Worm (Caenorhabditis elegans) whole organism, L2 larva: ENCODE data around the gene C25G6.3.
A peak's percentile ranks its signal among the peaks of the same experiment; 100 is the strongest.

Experiments
- C34F6.9 ChIP-seq: fragments of 150-350 bp; optimal IDR thresholded peaks from 2 replicates; lab custom pipeline; 2014; ENCODE audit warnings: missing biosample characterization, missing genetic modification characterization
- F13H6.1 ChIP-seq: sonication (generic microtip); optimal IDR thresholded peaks from 2 replicates; lab custom pipeline; 2016; ENCODE audit warnings: missing genetic modification characterization, missing compliant biosample characterization
- R02D3.7 ChIP-seq: fragments of 150-350 bp; optimal IDR thresholded peaks from 2 replicates; lab custom pipeline; 2014; ENCODE audit warnings: missing biosample characterization, missing genetic modification characterization
- Y55F3AM.14 ChIP-seq: fragments of 200-800 bp; sonication (Bioruptor generic); optimal IDR thresholded peaks from 2 replicates; lab custom pipeline; 2018; ENCODE audit warnings: mild to moderate bottlenecking, missing genetic modification characterization, missing compliant biosample characterization
- ZK546.5 ChIP-seq: sonication (generic microtip); optimal IDR thresholded peaks from 2 replicates; lab custom pipeline; 2017; ENCODE audit warnings: missing biosample characterization, missing genetic modification characterization
- alr-1 ChIP-seq: fragments of 150-350 bp; optimal IDR thresholded peaks from 2 replicates; lab custom pipeline; 2014; ENCODE audit warnings: missing biosample characterization, missing genetic modification characterization
- aly-2 ChIP-seq: fragments of 150-350 bp; optimal IDR thresholded peaks from 2 replicates; lab custom pipeline; 2014; ENCODE audit warnings: missing biosample characterization, missing genetic modification characterization
- ama-1 ChIP-seq: fragments of 150-350 bp; optimal IDR thresholded peaks from 2 replicates; lab custom pipeline; 2018; ENCODE audit warnings: inconsistent platforms
- blmp-1 ChIP-seq: sonication (generic microtip); optimal IDR thresholded peaks from 2 replicates; lab custom pipeline; 2017; ENCODE audit warnings: missing genetic modification characterization, mild to moderate bottlenecking, missing compliant biosample characterization, antibody characterized with exemption, moderate library complexity; ENCODE audit not compliant: insufficient read depth
- ceh-16 ChIP-seq: fragments of 150-350 bp; optimal IDR thresholded peaks from 2 replicates; lab custom pipeline; 2014; ENCODE audit warnings: missing biosample characterization, missing genetic modification characterization
- ceh-82 ChIP-seq: fragments of 150-350 bp; optimal IDR thresholded peaks from 2 replicates; lab custom pipeline; 2014; ENCODE audit warnings: missing biosample characterization, missing genetic modification characterization
- crh-2 ChIP-seq: sonication (generic microtip); optimal IDR thresholded peaks from 2 replicates; lab custom pipeline; 2017; ENCODE audit warnings: missing biosample characterization, missing genetic modification characterization
- dmd-4 ChIP-seq: sonication (generic microtip); optimal IDR thresholded peaks from 2 replicates; lab custom pipeline; 2017; ENCODE audit warnings: missing biosample characterization, missing genetic modification characterization
- elt-1 ChIP-seq: fragments of 150-350 bp; optimal IDR thresholded peaks from 2 replicates; lab custom pipeline; 2014; ENCODE audit warnings: missing biosample characterization, missing genetic modification characterization
- elt-3 ChIP-seq: sonication (generic microtip); optimal IDR thresholded peaks from 2 replicates; lab custom pipeline; 2017; ENCODE audit warnings: missing biosample characterization, missing genetic modification characterization
- fos-1 ChIP-seq: fragments of 150-350 bp; optimal IDR thresholded peaks from 2 replicates; lab custom pipeline; 2014; ENCODE audit warnings: missing biosample characterization, missing genetic modification characterization
- gmeb-1 ChIP-seq: fragments of 150-350 bp; optimal IDR thresholded peaks from 2 replicates; lab custom pipeline; 2014; ENCODE audit warnings: missing biosample characterization, missing genetic modification characterization
- lin-11 ChIP-seq: fragments of 150-350 bp; sonication (generic microtip); optimal IDR thresholded peaks from 2 replicates; lab custom pipeline; 2014; ENCODE audit warnings: missing biosample characterization, missing genetic modification characterization, inconsistent platforms, mixed read lengths
- lin-39 ChIP-seq: fragments of 150-350 bp; optimal IDR thresholded peaks from 2 replicates; lab custom pipeline; 2014; ENCODE audit warnings: missing biosample characterization, missing genetic modification reagents, missing genetic modification characterization
- mab-5 ChIP-seq: fragments of 150-350 bp; optimal IDR thresholded peaks from 2 replicates; lab custom pipeline; 2014; ENCODE audit warnings: missing biosample characterization, missing genetic modification characterization
- mbf-1 ChIP-seq: sonication (generic microtip); optimal IDR thresholded peaks from 2 replicates; lab custom pipeline; 2017; ENCODE audit warnings: missing biosample characterization, missing genetic modification characterization
- mdl-1 ChIP-seq, 2 experiments: fragments of 150-350 bp in 1 of 2; sonication (generic microtip) in 1 of 2; optimal IDR thresholded peaks; 2 replicates each; lab custom pipeline; 2017; ENCODE audit warnings: missing biosample characterization in 2 of 2, missing genetic modification characterization in 2 of 2
- nhr-10 ChIP-seq: sonication (generic microtip); optimal IDR thresholded peaks from 2 replicates; lab custom pipeline; 2017; ENCODE audit warnings: missing biosample characterization, missing genetic modification characterization
- nhr-11 ChIP-seq: fragments of 150-350 bp; optimal IDR thresholded peaks from 2 replicates; lab custom pipeline; 2014; ENCODE audit warnings: missing biosample characterization, missing genetic modification characterization
- nhr-12 ChIP-seq: fragments of 150-350 bp; optimal IDR thresholded peaks from 2 replicates; lab custom pipeline; 2014; ENCODE audit warnings: missing biosample characterization, missing genetic modification characterization
- nhr-21 ChIP-seq: fragments of 150-350 bp; optimal IDR thresholded peaks from 2 replicates; lab custom pipeline; 2014; ENCODE audit warnings: missing biosample characterization, missing genetic modification characterization
- nhr-25 ChIP-seq: fragments of 150-350 bp; sonication (generic microtip); optimal IDR thresholded peaks from 3 replicates; lab custom pipeline; 2014; ENCODE audit warnings: missing biosample characterization, missing genetic modification characterization
- nhr-6 ChIP-seq: fragments of 150-350 bp; optimal IDR thresholded peaks from 2 replicates; lab custom pipeline; 2014; ENCODE audit warnings: missing biosample characterization, missing genetic modification characterization
- skn-1 ChIP-seq: sonication (generic microtip); optimal IDR thresholded peaks from 2 replicates; lab custom pipeline; 2017; ENCODE audit warnings: missing biosample characterization, missing genetic modification characterization
- sma-3 ChIP-seq: sonication (generic microtip); optimal IDR thresholded peaks from 2 replicates; lab custom pipeline; 2016; ENCODE audit warnings: missing genetic modification reagents, missing genetic modification characterization, missing compliant biosample characterization
- sma-9 ChIP-seq, 2 experiments: fragments of 150-350 bp in 1 of 2; sonication (generic microtip) in 1 of 2; optimal IDR thresholded peaks; 2 replicates each; lab custom pipeline; 2014 to 2016; ENCODE audit warnings: missing genetic modification characterization in 2 of 2, mild to moderate bottlenecking in 1 of 2, missing biosample characterization in 1 of 2, missing compliant biosample characterization in 1 of 2, missing genetic modification reagents in 1 of 2, moderate library complexity in 1 of 2
- snpc-4 ChIP-seq: fragments of 150-350 bp; optimal IDR thresholded peaks from 2 replicates; lab custom pipeline; 2014; ENCODE audit warnings: missing biosample characterization, missing genetic modification characterization
- unc-39 ChIP-seq: fragments of 150-350 bp; optimal IDR thresholded peaks from 2 replicates; lab custom pipeline; 2014; ENCODE audit warnings: missing biosample characterization, missing genetic modification characterization
- unc-55 ChIP-seq: fragments of 150-350 bp; sonication (generic microtip); optimal IDR thresholded peaks from 3 replicates; lab custom pipeline; 2014; ENCODE audit warnings: missing biosample characterization, missing genetic modification reagents, missing genetic modification characterization
- zag-1 ChIP-seq: fragments of 150-350 bp; optimal IDR thresholded peaks from 2 replicates; lab custom pipeline; 2014; ENCODE audit warnings: missing biosample characterization, missing genetic modification characterization
- ztf-4 ChIP-seq: fragments of 150-350 bp; optimal IDR thresholded peaks from 2 replicates; lab custom pipeline; 2014; ENCODE audit warnings: missing biosample characterization, missing genetic modification characterization

C25G6.3 gene

ce11 chrX:1238803-1239202 is at the start of gene C25G6.3:
Gene C25G6.3, minus strand, starts transcription at chrX:1238903.
- TF ChIP-seq C34F6.9 (tag; lab: Kevin White, UChicago) (no peak), skn-1 (tag; lab: Kevin White, UChicago) (no peak), nhr-12 (no peak), mbf-1 (tag; lab: Kevin White, UChicago) (no peak), F13H6.1 (tag; lab: Kevin White, UChicago) (no peak), aly-2 (tag; lab: Kevin White, UChicago) (no peak), unc-39 (tag; lab: Kevin White, UChicago) (no peak), nhr-25 (tag; lab: Kevin White, UChicago) (no peak), blmp-1 (tag; lab: Kevin White, UChicago) (no peak), sma-3 (GFP tag; lab: Kevin White, UChicago) (no peak), ceh-16 (no peak), elt-1 (tag; lab: Kevin White, UChicago) (no peak), mdl-1 (tag; optimal IDR thresholded peaks at IDR 0.05; lab: Kevin White, UChicago) (no peak)

ce11 chrX:1272539-1272938 is 33.8 kb upstream of the C25G6.3 start, which contains the start of gene C52B11.5:
Gene C52B11.5, plus strand, starts transcription at chrX:1272788.
- no peak for TF ChIP-seq lin-11 (tag; lab: Kevin White, UChicago)
- TF ChIP-seq mdl-1 (tag; optimal IDR thresholded peaks at IDR 0.05; lab: Kevin White, UChicago), result no peak
- peak; percentile 28 for TF ChIP-seq sma-9 (GFP tag; optimal IDR thresholded peaks at IDR 0.05; lab: Kevin White, UChicago)
- TF ChIP-seq sma-9 (tag; optimal IDR thresholded peaks at IDR 0.05; lab: Kevin White, UChicago), result no peak
- TF ChIP-seq F13H6.1 (tag; lab: Kevin White, UChicago), result peak; percentile 5
- TF ChIP-seq fos-1 (tag; lab: Kevin White, UChicago), result peak; percentile 85
- TF ChIP-seq blmp-1 (tag; lab: Kevin White, UChicago), result no peak
- TF ChIP-seq nhr-12, result no peak
- TF ChIP-seq elt-1 (tag; lab: Kevin White, UChicago), result no peak
- no peak for TF ChIP-seq nhr-21
- no peak for TF ChIP-seq dmd-4 (tag; lab: Kevin White, UChicago)
- no peak for TF ChIP-seq lin-39
- peak; percentile 2 for TF ChIP-seq gmeb-1 (tag; lab: Kevin White, UChicago)
- TF ChIP-seq sma-3 (GFP tag; lab: Kevin White, UChicago), result no peak
- TF ChIP-seq nhr-11 (tag; lab: Kevin White, UChicago), result no peak
- TF ChIP-seq crh-2 (tag; lab: Kevin White, UChicago), result peak; percentile 21
- no peak for TF ChIP-seq aly-2 (tag; lab: Kevin White, UChicago)
- TF ChIP-seq ztf-4 (tag; lab: Kevin White, UChicago), result no peak
- no peak for TF ChIP-seq Y55F3AM.14 (GFP tag; lab: Kevin White, UChicago)
- TF ChIP-seq mab-5 (tag; lab: Kevin White, UChicago), result no peak
- no peak for TF ChIP-seq R02D3.7
- no peak for TF ChIP-seq ama-1 (lab: Kevin White, UChicago)
- TF ChIP-seq snpc-4 (tag; lab: Kevin White, UChicago), result no peak
- TF ChIP-seq elt-3 (tag; lab: Kevin White, UChicago), result no peak
- no peak for TF ChIP-seq nhr-6 (tag; lab: Kevin White, UChicago)
- no peak for TF ChIP-seq unc-55 (GFP tag; lab: Kevin White, UChicago)

ce11 chrX:1270598-1270997 is 31.9 kb upstream of the C25G6.3 start, which contains the start of gene C25G6.1:
Gene C25G6.1, plus strand, starts transcription at chrX:1270898.
- no peak for TF ChIP-seq nhr-11 (tag; lab: Kevin White, UChicago)
- no peak for TF ChIP-seq ZK546.5 (tag; lab: Kevin White, UChicago)
- TF ChIP-seq unc-55 (GFP tag; lab: Kevin White, UChicago), result no peak
- no peak for TF ChIP-seq C34F6.9 (tag; lab: Kevin White, UChicago)
- TF ChIP-seq ama-1 (lab: Kevin White, UChicago), result no peak
- TF ChIP-seq nhr-21, result no peak
- no peak for TF ChIP-seq nhr-10 (tag; lab: Kevin White, UChicago)
- TF ChIP-seq elt-3 (tag; lab: Kevin White, UChicago), result no peak
- no peak for TF ChIP-seq aly-2 (tag; lab: Kevin White, UChicago)
- TF ChIP-seq alr-1 (tag; lab: Kevin White, UChicago), result no peak

ce11 chrX:1265336-1265735 is 26.6 kb upstream of the C25G6.3 start:
- peak; percentile 52 for TF ChIP-seq zag-1
- TF ChIP-seq ceh-82, result no peak
- TF ChIP-seq sma-3 (GFP tag; lab: Kevin White, UChicago), result no peak
